Fruit fly (Drosophila melanogaster) S2 (cell line): ENCODE data around the gene CG3294.

Source experiments
- CG8478 ChIP-seq: fragments of >200 bp; optimal IDR thresholded peaks from 2 replicates; lab custom pipeline; 2018
- CTCF ChIP-seq, 2 experiments: fragments of >200 bp; optimal IDR thresholded peaks; 2 replicates each; lab custom pipeline; 2018

DNA sequence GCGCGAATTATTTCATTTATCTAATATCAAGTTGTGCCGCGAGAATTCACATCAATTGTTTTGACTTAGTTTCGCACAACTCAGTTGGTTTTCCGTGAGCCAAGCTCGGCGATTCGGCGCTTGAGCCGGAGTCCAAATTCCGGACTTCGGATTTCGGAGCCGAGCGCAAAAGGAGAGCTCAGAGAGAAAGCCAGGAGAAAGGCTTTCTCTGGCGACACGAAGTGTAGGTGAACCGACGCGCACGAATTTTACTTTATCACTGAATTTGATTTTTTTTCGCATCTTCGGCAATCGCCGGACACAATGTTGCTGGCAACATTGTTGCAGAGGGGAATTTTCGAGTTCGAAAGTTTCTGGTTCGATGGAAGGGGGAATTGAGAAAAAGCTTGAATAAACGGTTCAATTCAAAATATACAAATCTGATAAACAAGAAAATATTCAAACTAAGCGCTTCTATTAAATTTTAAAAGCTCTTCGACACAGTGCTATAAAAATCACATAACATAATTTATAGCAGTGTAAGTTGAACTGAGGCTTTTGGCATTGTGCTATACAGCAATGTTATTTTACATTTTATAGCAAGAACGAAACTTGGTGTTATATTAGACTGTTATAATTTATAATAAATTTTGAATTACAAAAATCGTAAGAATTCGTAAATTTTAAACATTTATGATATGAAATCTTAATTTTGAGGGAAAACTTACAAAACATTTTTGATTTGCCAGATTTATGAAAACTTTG is 397 bp upstream of the CG3294 start, which contains the start of gene fipi:
- TF ChIP-seq CTCF (optimal IDR thresholded peaks at IDR 0.05; lab: Kevin White, UChicago) (no peak), CG8478 (lab: Kevin White, UChicago) (no peak)
